Fruit fly (Drosophila melanogaster): ENCODE results near the gene CG12316.

Gene CG12316

dm6 chr3L:15136659-15137572, at the start of gene CG12316 (continued):
- TF ChIP-seq Camta (GFP tag; optimal IDR thresholded peaks at IDR 0.05) (peak; percentile 88), GATAe (GFP tag; conservative IDR thresholded peaks at IDR 0.05) (no peak; the same call in 1 of the 2 replicates), CG5245 (GFP tag; optimal IDR thresholded peaks at IDR 0.05) (peak; percentile 85), nerfin-1 (tag; optimal IDR thresholded peaks at IDR 0.05) (peak; percentile 93), Hmx (GFP tag; optimal IDR thresholded peaks at IDR 0.05) (peak; percentile 82), CG31441 (GFP tag; IDR thresholded peaks at IDR 0.05) (peak; percentile 90), mirr (GFP tag; optimal IDR thresholded peaks at IDR 0.05) (peak; percentile 80), CG13287 (GFP tag; IDR thresholded peaks at IDR 0.05; ENCODE audit: partially characterized antibody) (peak; percentile 87), danr (GFP tag; IDR thresholded peaks at IDR 0.05) (peak; percentile 66; the same call in 1 of the 2 replicates), inv (GFP tag; IDR thresholded peaks at IDR 0.05; ENCODE audit: partially characterized antibody) (peak; percentile 53), ash1 (GFP tag; optimal IDR thresholded peaks at IDR 0.05) (peak; percentile 67), CG9727 (GFP tag; optimal IDR thresholded peaks at IDR 0.05) (peak; percentile 96), Xrp1 (GFP tag; IDR thresholded peaks at IDR 0.05) (peak; percentile 93), CG2712 (tag; optimal IDR thresholded peaks at IDR 0.05) (peak; percentile 95), CG15073 (GFP tag; optimal IDR thresholded peaks at IDR 0.05) (no peak), CG32772 (GFP tag; IDR thresholded peaks at IDR 0.05) (no peak; the same call in none of the 2 replicates), CG14050 (GFP tag; IDR thresholded peaks at IDR 0.05) (peak; percentile 79), scrt (GFP tag; optimal IDR thresholded peaks at IDR 0.05) (peak; percentile 88), CG31224 (GFP tag; IDR thresholded peaks at IDR 0.05) (peak; percentile 75), fd102C (GFP tag; optimal IDR thresholded peaks at IDR 0.05) (peak; percentile 76), wek (GFP tag; optimal IDR thresholded peaks at IDR 0.05) (peak; percentile 86), CG8281 (tag; optimal IDR thresholded peaks at IDR 0.05) (peak; percentile 77), phol (tag; optimal IDR thresholded peaks at IDR 0.05) (peak; percentile 91), CG18011 (GFP tag; optimal IDR thresholded peaks at IDR 0.05) (peak; percentile 81), HLH54F (GFP tag; optimal IDR thresholded peaks at IDR 0.05) (peak; percentile 94), wdn (GFP tag; IDR thresholded peaks at IDR 0.05) (peak; percentile 87), HLH3B (GFP tag; IDR thresholded peaks at IDR 0.05) (peak; percentile 74), Pdp1 (GFP tag; optimal IDR thresholded peaks at IDR 0.05) (peak in 1 of 2 experiments; percentile 93), usp (GFP tag; optimal IDR thresholded peaks at IDR 0.05) (no peak), CG3163 (GFP tag; optimal IDR thresholded peaks at IDR 0.05) (peak; percentile 76), CG11560 (tag; IDR thresholded peaks at IDR 0.05) (peak; percentile 65; the same call in 2 of the 3 replicates), CG5953 (GFP tag; IDR thresholded peaks at IDR 0.05) (peak; percentile 76), CG14965 (GFP tag; optimal IDR thresholded peaks at IDR 0.05; ENCODE audit: borderline replicate concordance) (peak; percentile 56), dysf (GFP tag; IDR thresholded peaks at IDR 0.05) (peak; percentile 90), CG10267 (tag; optimal IDR thresholded peaks at IDR 0.05) (peak; percentile 95), CG34224 (GFP tag; IDR thresholded peaks at IDR 0.05; ENCODE audit: partially characterized antibody) (peak; percentile 76), hbn (GFP tag; IDR thresholded peaks at IDR 0.05; ENCODE audit: partially characterized antibody) (peak; percentile 83), gcm (GFP tag; optimal IDR thresholded peaks at IDR 0.05) (peak; percentile 97), stc (GFP tag; IDR thresholded peaks at IDR 0.05) (peak; percentile 89), Ada2b (GFP tag; IDR thresholded peaks at IDR 0.05) (peak; percentile 80), cas (GFP tag; IDR thresholded peaks at IDR 0.05) (0 out of 2 replicates have a peak, but pooled peaks have one; percentile 19), CG14710 (tag; optimal IDR thresholded peaks at IDR 0.05) (peak; percentile 93), lilli (GFP tag; optimal IDR thresholded peaks at IDR 0.05) (peak; percentile 93), grn (GFP tag; optimal IDR thresholded peaks at IDR 0.05) (peak; percentile 59), ssp (GFP tag; IDR thresholded peaks at IDR 0.05) (peak; percentile 59), al (GFP tag; IDR thresholded peaks at IDR 0.05) (peak; percentile 28), H15 (GFP tag; IDR thresholded peaks at IDR 0.05) (peak; percentile 77), D19B (GFP tag; optimal IDR thresholded peaks at IDR 0.05) (peak; percentile 74)
